Worm (Caenorhabditis elegans): Measurements from ENCODE around the gene algn-2.

ce11 chrII:5388786-5389421 lies 13.8 kb downstream of the algn-2 start, which contains the start of gene rsp-4:
- TF ChIP-seq ceh-20 (GFP tag; IDR thresholded peaks at IDR 0.05) (no peak), nhr-76 (tag; optimal IDR thresholded peaks at IDR 0.05) (no peak), mdl-1 (tag; optimal IDR thresholded peaks at IDR 0.05) (no peak), fkh-10 (GFP tag; optimal IDR thresholded peaks at IDR 0.05) (no peak), jun-1 (tag; optimal IDR thresholded peaks at IDR 0.05) (no peak), fos-1 (tag; optimal IDR thresholded peaks at IDR 0.05) (no peak), madf-9 (GFP tag; conservative IDR thresholded peaks at IDR 0.05) (no peak), nhr-237 (tag; optimal IDR thresholded peaks at IDR 0.05) (no peak)
